Worm (Caenorhabditis elegans): Measurements from ENCODE around the gene C55A1.4.

The C55A1.4 gene

ce11 chrV:15658262-15659060, 15.4 kb upstream of the C55A1.4 start:
- TF ChIP-seq bed-3 (GFP tag; optimal IDR thresholded peaks at IDR 0.05) (no peak), hlh-1 (tag; optimal IDR thresholded peaks at IDR 0.05) (peak; percentile 91)

- TF ChIP-seq lsy-2 (tag; optimal IDR thresholded peaks at IDR 0.05): no peak
- no peak for TF ChIP-seq lin-13 (tag; optimal IDR thresholded peaks at IDR 0.05)
- TF ChIP-seq zip-8 (tag; optimal IDR thresholded peaks at IDR 0.05): no peak
- no peak for TF ChIP-seq nhr-28 (tag; optimal IDR thresholded peaks at IDR 0.05)
- no peak for TF ChIP-seq tbx-8 (GFP tag; optimal IDR thresholded peaks at IDR 0.05)
- TF ChIP-seq pha-4 (tag; optimal IDR thresholded peaks at IDR 0.05): no peak
- no peak for TF ChIP-seq blmp-1 (tag; optimal IDR thresholded peaks at IDR 0.05)
- TF ChIP-seq unc-120 (tag; optimal IDR thresholded peaks at IDR 0.05; ENCODE audit: poor library complexity, severe bottlenecking): no peak
- no peak for TF ChIP-seq nhr-12 (tag; optimal IDR thresholded peaks at IDR 0.05)
- no peak for TF ChIP-seq sem-2 (GFP tag; optimal IDR thresholded peaks at IDR 0.05)
- TF ChIP-seq ztf-11 (tag; optimal IDR thresholded peaks at IDR 0.05): no peak
- no peak for TF ChIP-seq elt-3 (tag; optimal IDR thresholded peaks at IDR 0.05)
- TF ChIP-seq bed-3 (GFP tag; optimal IDR thresholded peaks at IDR 0.05): no peak
- TF ChIP-seq ham-2 (GFP tag; optimal IDR thresholded peaks at IDR 0.05): no peak
- TF ChIP-seq nhr-76 (tag; optimal IDR thresholded peaks at IDR 0.05): no peak
- TF ChIP-seq lin-32 (GFP tag; optimal IDR thresholded peaks at IDR 0.05): no peak
- no peak for TF ChIP-seq hlh-1 (tag; optimal IDR thresholded peaks at IDR 0.05)
Measured at ce11 chrV:15654124-15654523, 11.0 kb upstream of the C55A1.4 start, which contains the start of gene F53E4.2. F53E4.2 (plus strand) TSS chrV:15654424.

ce11 chrV:15652147-15652546, 9.1 kb upstream of the C55A1.4 start:
- TF ChIP-seq drap-1 (GFP tag; optimal IDR thresholded peaks at IDR 0.05) (no peak), nhr-28 (tag; optimal IDR thresholded peaks at IDR 0.05) (no peak), pha-4 (tag; optimal IDR thresholded peaks at IDR 0.05) (no peak), elt-3 (tag; optimal IDR thresholded peaks at IDR 0.05) (no peak), ceh-39 (tag; optimal IDR thresholded peaks at IDR 0.05) (no peak), blmp-1 (tag; optimal IDR thresholded peaks at IDR 0.05) (no peak), nhr-2 (tag; optimal IDR thresholded peaks at IDR 0.05) (no peak), M03D4.4 (tag; optimal IDR thresholded peaks at IDR 0.05) (no peak), nhr-12 (tag; optimal IDR thresholded peaks at IDR 0.05) (no peak), hlh-1 (tag; optimal IDR thresholded peaks at IDR 0.05) (no peak), tbx-8 (GFP tag; optimal IDR thresholded peaks at IDR 0.05) (no peak), ceh-83 (GFP tag; optimal IDR thresholded peaks at IDR 0.05) (no peak), unc-120 (tag; optimal IDR thresholded peaks at IDR 0.05; ENCODE audit: poor library complexity, severe bottlenecking) (no peak)

- TF ChIP-seq flh-1 (GFP tag; optimal IDR thresholded peaks at IDR 0.05): no peak
- TF ChIP-seq bed-3 (GFP tag; optimal IDR thresholded peaks at IDR 0.05): no peak
- TF ChIP-seq snpc-4 (tag; optimal IDR thresholded peaks at IDR 0.05): no peak
- TF ChIP-seq ceh-43 (GFP tag; optimal IDR thresholded peaks at IDR 0.05): no peak
- no peak for TF ChIP-seq hlh-1 (tag; optimal IDR thresholded peaks at IDR 0.05)
- TF ChIP-seq zip-8 (tag; optimal IDR thresholded peaks at IDR 0.05): no peak
- no peak for TF ChIP-seq blmp-1 (tag; optimal IDR thresholded peaks at IDR 0.05)
- no peak for TF ChIP-seq ztf-11 (tag; optimal IDR thresholded peaks at IDR 0.05)
- TF ChIP-seq lin-32 (GFP tag; optimal IDR thresholded peaks at IDR 0.05): no peak
- TF ChIP-seq lin-13 (tag; optimal IDR thresholded peaks at IDR 0.05): no peak
- TF ChIP-seq nhr-237 (tag; optimal IDR thresholded peaks at IDR 0.05): no peak
- no peak for TF ChIP-seq unc-39 (tag; optimal IDR thresholded peaks at IDR 0.05)
- TF ChIP-seq tbx-8 (GFP tag; optimal IDR thresholded peaks at IDR 0.05): no peak
- TF ChIP-seq unc-120 (tag; optimal IDR thresholded peaks at IDR 0.05; ENCODE audit: poor library complexity, severe bottlenecking): no peak
Measured at ce11 chrV:15650167-15650566, 7.1 kb upstream of the C55A1.4 start, which contains the start of gene sru-42. sru-42 (plus strand) TSS chrV:15650467.

ce11 chrV:15647536-15648085, 4.5 kb upstream of the C55A1.4 start, which contains the start of the genes C55A1.7 and C55A1.6:
C55A1.7 (minus strand) TSS chrV:15647636.
C55A1.6 (plus strand) TSS chrV:15648035.
- TF ChIP-seq pha-4 (tag; optimal IDR thresholded peaks at IDR 0.05): peak; percentile 10

- no peak for TF ChIP-seq unc-62 (GFP tag; optimal IDR thresholded peaks at IDR 0.05)
- no peak for TF ChIP-seq flh-1 (GFP tag; optimal IDR thresholded peaks at IDR 0.05)
- TF ChIP-seq unc-120 (tag; optimal IDR thresholded peaks at IDR 0.05; ENCODE audit: poor library complexity, severe bottlenecking): no peak
- TF ChIP-seq bed-3 (GFP tag; optimal IDR thresholded peaks at IDR 0.05): no peak
- TF ChIP-seq unc-39 (tag; optimal IDR thresholded peaks at IDR 0.05): no peak
- TF ChIP-seq nhr-2 (tag; optimal IDR thresholded peaks at IDR 0.05): no peak
- no peak for TF ChIP-seq lin-13 (tag; optimal IDR thresholded peaks at IDR 0.05)
- no peak for TF ChIP-seq hlh-1 (tag; optimal IDR thresholded peaks at IDR 0.05)
- no peak for TF ChIP-seq ham-2 (GFP tag; optimal IDR thresholded peaks at IDR 0.05)
- no peak for TF ChIP-seq sptf-1 (tag; optimal IDR thresholded peaks at IDR 0.05)
- TF ChIP-seq ceh-43 (GFP tag; optimal IDR thresholded peaks at IDR 0.05): no peak
- no peak for TF ChIP-seq nhr-76 (tag; optimal IDR thresholded peaks at IDR 0.05)
- TF ChIP-seq elt-1 (tag; optimal IDR thresholded peaks at IDR 0.05; ENCODE audit: borderline replicate concordance, insufficient read depth): no peak
- TF ChIP-seq zip-8 (tag; optimal IDR thresholded peaks at IDR 0.05): no peak
- no peak for TF ChIP-seq mab-5 (tag; optimal IDR thresholded peaks at IDR 0.05)
Measured at ce11 chrV:15644575-15644974, 1.5 kb upstream of the C55A1.4 start, which contains the start of gene str-23. str-23 (plus strand) TSS chrV:15644875.
